Worm (Caenorhabditis elegans) whole organism, late embryonic: ENCODE measurements around the gene gcy-12.

Experiments used
- ama-1 ChIP-seq: fragments of 150-350 bp; optimal IDR thresholded peaks from 2 replicates; lab custom pipeline; 2014
- hlh-30 ChIP-seq: sonication (generic microtip); optimal IDR thresholded peaks from 2 replicates; lab custom pipeline; 2017; ENCODE audit warnings: antibody characterized with exemption, missing genetic modification characterization, missing compliant biosample characterization; ENCODE audit not compliant: insufficient read depth

ce11 chrII:5310795-5311194 is 1.1 kb upstream of the gcy-12 start:
- TF ChIP-seq ama-1 (no peak), hlh-30 (tag; lab: Kevin White, UChicago) (no peak)
